Fruit fly (Drosophila melanogaster): Measurements from ENCODE around the gene CG9702.

dm6 chr3R:30583542-30583941 lies 4.3 kb downstream of the CG9702 start, which contains the start of gene Rpt6R:
- TF ChIP-seq CG9705 (GFP tag; optimal IDR thresholded peaks at IDR 0.05) (no peak), tai (GFP tag; optimal IDR thresholded peaks at IDR 0.05) (no peak), CrebA (GFP tag; optimal IDR thresholded peaks at IDR 0.05; ENCODE audit: borderline replicate concordance) (no peak), OdsH (GFP tag; optimal IDR thresholded peaks at IDR 0.05) (no peak), Rel (GFP tag; optimal IDR thresholded peaks at IDR 0.05) (no peak), Rel (tag; optimal IDR thresholded peaks at IDR 0.05) (no peak)
